Worm (Caenorhabditis elegans) whole organism, midembryonic: ENCODE measurements around the gene F38C2.1.

Experiments used
- klf-2 ChIP-seq: fragments of 200-800 bp; sonication (Bioruptor generic); conservative IDR thresholded peaks from 2 replicates; pipeline ENCODE4 v1.3.6; 2022; ENCODE audit warnings: missing genetic modification reagents, missing genetic modification characterization, missing compliant biosample characterization
- tab-1 ChIP-seq: fragments of 200-800 bp; sonication (Bioruptor generic); IDR thresholded peaks from 2 replicates; pipeline ENCODE4 v1.3.6; 2022; ENCODE audit warnings: missing genetic modification characterization, missing compliant biosample characterization
- ztf-29 ChIP-seq: fragments of 200-800 bp; sonication (Bioruptor generic); IDR thresholded peaks from 2 replicates; pipeline ENCODE4 v1.3.6; 2022; ENCODE audit warnings: missing genetic modification reagents, missing genetic modification characterization, missing compliant biosample characterization

ce11 chrIV:16225747-16226146, 21.5 kb upstream of the F38C2.1 start, which contains the start of gene H25K10.4:
- no peak for TF ChIP-seq tab-1 (GFP tag; lab: Robert Waterston, UW)
- no peak for TF ChIP-seq ztf-29
- TF ChIP-seq klf-2 (GFP tag; lab: Robert Waterston, UW), result no peak
